Worm (Caenorhabditis elegans): Measurements from ENCODE around the gene gcy-25.

DNA sequence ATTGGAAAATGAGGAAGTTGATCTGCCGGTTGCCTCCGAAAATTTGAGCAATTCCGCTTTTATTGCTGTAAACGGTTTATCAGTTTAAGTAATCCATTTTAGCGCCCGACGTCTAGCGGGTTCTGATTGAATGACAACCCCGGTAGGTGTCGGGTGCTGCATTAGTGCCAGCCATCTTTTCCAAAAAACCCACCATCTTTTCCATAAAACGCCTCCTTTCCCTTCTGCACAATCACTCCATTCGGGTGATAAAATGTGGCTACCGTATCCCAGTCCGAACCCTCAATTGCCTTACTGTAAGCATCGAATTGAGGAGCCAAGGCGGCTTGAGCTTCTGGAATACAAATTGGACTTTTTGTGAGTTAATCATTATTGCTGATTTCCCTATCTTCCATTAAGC lies 27.4 kb downstream of the gcy-25 start:
- TF ChIP-seq bed-3 (GFP tag; optimal IDR thresholded peaks at IDR 0.05) (no peak), unc-39 (tag; optimal IDR thresholded peaks at IDR 0.05) (no peak), unc-62 (GFP tag; optimal IDR thresholded peaks at IDR 0.05) (no peak), nhr-28 (tag; optimal IDR thresholded peaks at IDR 0.05) (no peak), pha-4 (tag; optimal IDR thresholded peaks at IDR 0.05) (no peak), mep-1 (tag; optimal IDR thresholded peaks at IDR 0.05) (no peak), nhr-12 (tag; optimal IDR thresholded peaks at IDR 0.05) (no peak), nhr-237 (tag; optimal IDR thresholded peaks at IDR 0.05) (no peak), tbx-8 (GFP tag; optimal IDR thresholded peaks at IDR 0.05) (no peak), sem-2 (GFP tag; optimal IDR thresholded peaks at IDR 0.05) (no peak)

Measured in whole organism, mixed stage, embryonic.